Fruit fly (Drosophila melanogaster) whole organism, wandering third instar larva: ENCODE data around the gene CG33969.

Experiments used
- Dfd ChIP-seq: fragments of >200 bp; optimal IDR thresholded peaks from 2 replicates; lab custom pipeline; 2017; ENCODE audit warnings: missing biosample characterization, missing genetic modification characterization
- Mio ChIP-seq: sonication (Bioruptor generic); optimal IDR thresholded peaks from 2 replicates; lab custom pipeline; 2016; ENCODE audit warnings: missing biosample characterization, missing genetic modification characterization
- OdsH ChIP-seq: fragments of 200-800 bp; sonication (Bioruptor generic); optimal IDR thresholded peaks from 2 replicates; lab custom pipeline; 2016; ENCODE audit warnings: missing biosample characterization, mild to moderate bottlenecking, missing genetic modification characterization
- brk ChIP-seq: fragments of 200-800 bp; sonication (Bioruptor generic); optimal IDR thresholded peaks from 2 replicates; lab custom pipeline; 2016; ENCODE audit warnings: missing biosample characterization, mild to moderate bottlenecking, missing genetic modification characterization
- foxo ChIP-seq, 2 experiments: fragments of 200-800 bp; sonication (Bioruptor generic); optimal IDR thresholded peaks; 2 replicates in 1 of 2; 3 replicates in 1 of 2; lab custom pipeline; 2016 to 2017; ENCODE audit warnings: missing biosample characterization in 2 of 2, missing genetic modification characterization in 2 of 2
- pan ChIP-seq: fragments of >200 bp; optimal IDR thresholded peaks from 2 replicates; lab custom pipeline; 2017

DNA sequence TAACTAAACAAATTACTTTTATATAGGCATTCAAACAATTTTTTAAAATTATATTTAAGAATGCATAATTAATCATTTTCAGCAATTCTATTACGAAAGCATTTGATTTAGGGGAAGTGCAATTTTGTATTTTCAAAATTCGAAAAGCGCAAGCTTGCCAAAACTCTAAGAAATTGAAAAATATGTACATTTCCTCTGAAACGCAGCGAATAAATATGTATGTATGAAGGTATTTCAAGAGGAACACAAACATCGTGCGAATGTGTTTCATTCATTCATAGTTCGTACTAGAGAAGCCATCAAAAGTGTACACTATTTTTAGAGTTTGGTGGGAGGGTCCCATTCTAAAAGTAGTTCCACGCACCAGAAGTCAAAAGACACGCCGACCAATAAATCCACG, 23.3 kb downstream of the CG33969 start, which contains the start of gene CG13247:
- TF ChIP-seq foxo (GFP tag; optimal IDR thresholded peaks at IDR 0.05; lab: Kevin White, UChicago) (no peak), Mio (no peak), OdsH (GFP tag; lab: Kevin White, UChicago) (no peak), pan (lab: Kevin White, UChicago) (no peak), Dfd (GFP tag; lab: Kevin White, UChicago) (no peak), brk (no peak)
